Fruit fly (Drosophila melanogaster) whole organism, embryonic: ENCODE results near the gene CG34034.

Experiments used
- CG15269 ChIP-seq: fragments of 200-800 bp; sonication (Bioruptor generic); optimal IDR thresholded peaks from 2 replicates; lab custom pipeline; 2018; ENCODE audit warnings: missing biosample characterization, mild to moderate bottlenecking, missing genetic modification characterization, moderate library complexity
- CG18011 ChIP-seq: fragments of 200-800 bp; sonication (Bioruptor generic); optimal IDR thresholded peaks from 2 replicates; lab custom pipeline; 2017; ENCODE audit warnings: missing biosample characterization, missing genetic modification characterization, mild to moderate bottlenecking, moderate library complexity, missing genotype
- CG18599 ChIP-seq: fragments of 200-800 bp; sonication (Bioruptor generic); optimal IDR thresholded peaks from 3 replicates; lab custom pipeline; 2017; ENCODE audit warnings: missing biosample characterization, missing genetic modification characterization, mild to moderate bottlenecking, moderate library complexity, missing genetic modification reagents
- CG2199 ChIP-seq: fragments of 200-800 bp; sonication (Bioruptor generic); IDR thresholded peaks from 3 replicates; pipeline ENCODE4 v1.3.6; 2022; ENCODE audit warnings: missing biosample characterization, missing genetic modification characterization
- CG2202 ChIP-seq: fragments of 200-800 bp; sonication (Bioruptor generic); optimal IDR thresholded peaks from 2 replicates; lab custom pipeline; 2018; ENCODE audit warnings: missing biosample characterization, mild to moderate bottlenecking, missing genetic modification characterization
- CG2678 ChIP-seq: fragments of 200-800 bp; sonication (Bioruptor generic); optimal IDR thresholded peaks from 3 replicates; lab custom pipeline; 2019; ENCODE audit warnings: missing biosample characterization, mild to moderate bottlenecking, missing genetic modification characterization, moderate library complexity
- CG3281 ChIP-seq: fragments of 200-800 bp; sonication (Bioruptor generic); optimal IDR thresholded peaks from 3 replicates; lab custom pipeline; 2017; ENCODE audit warnings: missing biosample characterization, mild to moderate bottlenecking, missing genetic modification characterization
- CG34376 ChIP-seq: fragments of 200-800 bp; sonication (Bioruptor generic); optimal IDR thresholded peaks from 2 replicates; lab custom pipeline; 2018; ENCODE audit warnings: missing biosample characterization, mild to moderate bottlenecking, missing genetic modification characterization
- CG6175 ChIP-seq: fragments of 200-800 bp; sonication (Bioruptor generic); IDR thresholded peaks from 3 replicates; pipeline ENCODE4 v1.3.6; 2022; ENCODE audit warnings: missing biosample characterization, missing genetic modification characterization
- CG7786 ChIP-seq: fragments of 200-800 bp; sonication (Bioruptor generic); optimal IDR thresholded peaks from 2 replicates; lab custom pipeline; 2016; ENCODE audit warnings: missing biosample characterization, missing genetic modification characterization
- CG8281 ChIP-seq: fragments of 200-800 bp; sonication (Bioruptor generic); optimal IDR thresholded peaks from 2 replicates; lab custom pipeline; 2018; ENCODE audit warnings: missing biosample characterization, mild to moderate bottlenecking, missing genetic modification characterization, moderate library complexity
- Doc3 ChIP-seq: fragments of 200-800 bp; sonication (Bioruptor generic); IDR thresholded peaks from 3 replicates; pipeline ENCODE4 v1.3.6; 2022; ENCODE audit warnings: missing biosample characterization, missing genetic modification characterization; ENCODE audit not compliant: partially characterized antibody
- Dref ChIP-seq: fragments of 200-800 bp; sonication (Bioruptor generic); IDR thresholded peaks from 2 replicates; pipeline ENCODE4 v1.3.6; 2022; ENCODE audit warnings: missing biosample characterization, missing genetic modification characterization
- Ets65A ChIP-seq: fragments of 200-800 bp; sonication (Bioruptor generic); peaks from one replicate; lab custom pipeline; 2016; ENCODE audit warnings: missing biosample characterization, missing genetic modification characterization
- GATAe ChIP-seq: fragments of 200-800 bp; sonication (Bioruptor generic); conservative IDR thresholded peaks from 2 replicates; pipeline ENCODE4 v1.3.6; 2022; ENCODE audit warnings: missing biosample characterization, missing genetic modification characterization
- Hey ChIP-seq: fragments of 200-800 bp; sonication (Bioruptor generic); optimal IDR thresholded peaks from 3 replicates; lab custom pipeline; 2018; ENCODE audit warnings: missing biosample characterization, mild to moderate bottlenecking, missing genetic modification characterization
- Pdp1 ChIP-seq, 2 experiments: fragments of 200-800 bp; sonication (Bioruptor generic); optimal IDR thresholded peaks; 3 replicates each; lab custom pipeline; 2016; ENCODE audit warnings: missing biosample characterization in 2 of 2, missing genetic modification characterization in 2 of 2, mild to moderate bottlenecking in 1 of 2, moderate library complexity in 1 of 2
- abd-A ChIP-seq: fragments of 200-800 bp; sonication (Bioruptor generic); optimal IDR thresholded peaks from 3 replicates; lab custom pipeline; 2019; ENCODE audit warnings: missing biosample characterization, mild to moderate bottlenecking, missing genetic modification characterization, moderate library complexity
- al ChIP-seq: fragments of 200-800 bp; sonication (Bioruptor generic); IDR thresholded peaks from 2 replicates; pipeline ENCODE4 v1.3.6; 2022; ENCODE audit warnings: missing biosample characterization, missing genetic modification characterization
- cwo ChIP-seq: fragments of 200-800 bp; sonication (Bioruptor generic); optimal IDR thresholded peaks from 3 replicates; lab custom pipeline; 2017; ENCODE audit warnings: missing biosample characterization, missing genetic modification characterization, mild to moderate bottlenecking, moderate library complexity, missing genetic modification reagents
- da ChIP-seq: fragments of 200-800 bp; sonication (Bioruptor generic); optimal IDR thresholded peaks from 2 replicates; lab custom pipeline; 2016; ENCODE audit warnings: missing biosample characterization, missing genetic modification characterization
- dati ChIP-seq: fragments of 200-800 bp; sonication (Bioruptor generic); IDR thresholded peaks from 2 replicates; pipeline ENCODE4 v1.3.6; 2022; ENCODE audit warnings: missing biosample characterization, missing genetic modification characterization
- eve ChIP-seq, 2 experiments: fragments of >200 bp; optimal IDR thresholded peaks; 2 replicates each; lab custom pipeline; 2017; ENCODE audit warnings: missing biosample characterization in 2 of 2, missing genetic modification characterization in 2 of 2
- exex ChIP-seq: fragments of 200-800 bp; sonication (Bioruptor generic); optimal IDR thresholded peaks from 4 replicates; lab custom pipeline; 2018; ENCODE audit warnings: missing biosample characterization, mild to moderate bottlenecking, missing genetic modification characterization, moderate library complexity
- fd96Cb ChIP-seq: fragments of 200-800 bp; sonication (Bioruptor generic); optimal IDR thresholded peaks from 2 replicates; lab custom pipeline; 2018; ENCODE audit warnings: missing biosample characterization, mild to moderate bottlenecking, missing genetic modification characterization, moderate library complexity
- grn ChIP-seq: fragments of 200-800 bp; sonication (Bioruptor generic); optimal IDR thresholded peaks from 3 replicates; lab custom pipeline; 2017; ENCODE audit warnings: missing biosample characterization, missing genetic modification characterization
- hb ChIP-seq: fragments of 200-800 bp; sonication (Bioruptor generic); IDR thresholded peaks from 3 replicates; pipeline ENCODE4 v1.3.6; 2022; ENCODE audit warnings: missing biosample characterization, missing genetic modification characterization; ENCODE audit not compliant: partially characterized antibody
- lab ChIP-seq: fragments of 200-800 bp; sonication (Bioruptor generic); optimal IDR thresholded peaks from 3 replicates; lab custom pipeline; 2017; ENCODE audit warnings: missing biosample characterization, missing genetic modification characterization, mild to moderate bottlenecking, moderate library complexity, missing genetic modification reagents
- lola ChIP-seq, 3 experiments: fragments of >200 bp in 2 of 3; fragments of 200-800 bp in 1 of 3; sonication (Bioruptor generic) in 1 of 3; optimal IDR thresholded peaks; 2 replicates each; lab custom pipeline; 2017 to 2019; ENCODE audit warnings: missing biosample characterization in 3 of 3, missing genetic modification characterization in 3 of 3, mild to moderate bottlenecking in 1 of 3, moderate library complexity in 1 of 3
- mirr ChIP-seq: fragments of 200-800 bp; sonication (Bioruptor generic); optimal IDR thresholded peaks from 3 replicates; lab custom pipeline; 2018; ENCODE audit warnings: missing biosample characterization, mild to moderate bottlenecking, missing genetic modification characterization
- nau ChIP-seq: fragments of 200-800 bp; sonication (Bioruptor generic); optimal IDR thresholded peaks from 3 replicates; lab custom pipeline; 2017; ENCODE audit warnings: missing biosample characterization, mild to moderate bottlenecking, missing genetic modification characterization, missing genetic modification reagents
- sd ChIP-seq: fragments of 200-800 bp; sonication (Bioruptor generic); optimal IDR thresholded peaks from 3 replicates; lab custom pipeline; 2018; ENCODE audit warnings: missing biosample characterization, mild to moderate bottlenecking, missing genetic modification characterization, moderate library complexity
- sens ChIP-seq: fragments of 200-800 bp; sonication (Bioruptor generic); peaks from one replicate; lab custom pipeline; 2016; ENCODE audit warnings: missing biosample characterization, missing genetic modification characterization
- sens-2 ChIP-seq: fragments of 200-800 bp; sonication (Bioruptor generic); IDR thresholded peaks from 2 replicates; pipeline ENCODE4 v1.3.6; 2022; ENCODE audit warnings: missing biosample characterization, missing genetic modification characterization
- slp2 ChIP-seq: fragments of 200-800 bp; sonication (Bioruptor generic); optimal IDR thresholded peaks from 2 replicates; lab custom pipeline; 2016; ENCODE audit warnings: missing biosample characterization, missing genetic modification characterization
- sug ChIP-seq: fragments of 200-800 bp; optimal IDR thresholded peaks from 2 replicates; lab custom pipeline; 2019; ENCODE audit warnings: missing biosample characterization, mild to moderate bottlenecking, missing genetic modification characterization, moderate library complexity

CG34034 gene

dm6 chr3R:21753974-21754373 is 15.1 kb upstream of the CG34034 start, which contains the start of gene CG31198:
Gene CG31198 (plus strand): TSS chr3R:21754324.
- TF ChIP-seq sens-2 (GFP tag; lab: Robert Waterston, UW) (peak; percentile 62; the same call in 1 of the 2 replicates), GATAe (GFP tag; lab: Robert Waterston, UW) (peak; percentile 74), Doc3 (GFP tag; lab: Robert Waterston, UW) (no peak), exex (peak; percentile 42), sug (peak; percentile 65), CG15269 (no peak), CG34376 (GFP tag; lab: Kevin White, UChicago) (peak; percentile 36), Pdp1 (GFP tag; optimal IDR thresholded peaks at IDR 0.05; lab: Kevin White, UChicago) (peak in 1 of 2 experiments; percentile 72), CG2202 (no peak), Hey (tag; lab: Kevin White, UChicago) (peak; percentile 86), grn (GFP tag; lab: Kevin White, UChicago) (peak; percentile 66), lab (GFP tag; lab: Kevin White, UChicago) (no peak), sens (GFP tag; lab: Kevin White, UChicago) (no peak), eve (GFP tag; optimal IDR thresholded peaks at IDR 0.05; lab: Kevin White, UChicago) (no peak)

- TF ChIP-seq sd (tag; lab: Kevin White, UChicago) (peak; percentile 82), CG7786 (GFP tag; lab: Kevin White, UChicago) (no peak), lola (GFP tag; optimal IDR thresholded peaks at IDR 0.05; lab: Kevin White, UChicago) (no peak), CG2199 (0 out of 3 replicates have a peak, but pooled peaks have one; percentile 3), sug (peak; percentile 41), CG34376 (GFP tag; lab: Kevin White, UChicago) (peak; percentile 46), Ets65A (GFP tag; lab: Kevin White, UChicago) (peak; percentile 17), dati (no peak), exex (peak; percentile 42), slp2 (GFP tag; lab: Kevin White, UChicago) (no peak), CG8281 (tag; lab: Kevin White, UChicago) (no peak)
These were observed 14.2 kb upstream of the CG34034 start for dm6 chr3R:21753099-21753498.

- TF ChIP-seq hb (GFP tag; lab: Robert Waterston, UW) (no peak), Pdp1 (GFP tag; optimal IDR thresholded peaks at IDR 0.05; lab: Kevin White, UChicago) (peak in 1 of 2 experiments; percentile 39), CG18599 (GFP tag; lab: Kevin White, UChicago) (peak; percentile 4), da (GFP tag; lab: Kevin White, UChicago) (no peak), CG3281 (peak; percentile 10), cwo (GFP tag; lab: Kevin White, UChicago) (peak; percentile 76), nau (GFP tag; lab: Kevin White, UChicago) (no peak), mirr (GFP tag; lab: Kevin White, UChicago) (peak; percentile 56), exex (peak; percentile 93), grn (GFP tag; lab: Kevin White, UChicago) (peak; percentile 71), al (no peak), fd96Cb (no peak), CG2678 (peak; percentile 4), GATAe (GFP tag; lab: Robert Waterston, UW) (peak; percentile 35; the same call in 1 of the 2 replicates), Dref (GFP tag; lab: Robert Waterston, UW) (no peak), CG34376 (GFP tag; lab: Kevin White, UChicago) (peak; percentile 95), sug (peak; percentile 76), CG18011 (GFP tag; lab: Kevin White, UChicago) (no peak), CG6175 (GFP tag; lab: Robert Waterston, UW) (no peak), abd-A (tag; lab: Kevin White, UChicago) (no peak), sd (tag; lab: Kevin White, UChicago) (peak; percentile 72)
These were observed 10.3 kb upstream of the CG34034 start, which contains the start of gene CG31233 for dm6 chr3R:21748954-21749920. Gene CG31233 (plus strand): TSS chr3R:21749853.
